Fruit fly (Drosophila melanogaster) whole organism, embryonic: ENCODE data around the gene CG14015.

ENCODE experiments used
- Awh ChIP-seq: fragments of 200-800 bp; sonication (Bioruptor generic); IDR thresholded peaks from 2 replicates; pipeline ENCODE4, ENCODE4 v1.3.6; 2022; ENCODE audit warnings: missing biosample characterization, missing genetic modification characterization
- CG10147 ChIP-seq: fragments of 200-800 bp; sonication (Bioruptor generic); optimal IDR thresholded peaks from 2 replicates; lab custom pipeline; 2019; ENCODE audit warnings: missing biosample characterization, mild to moderate bottlenecking, missing genetic modification characterization, moderate library complexity
- CG11560 ChIP-seq: fragments of 200-800 bp; sonication (Bioruptor generic); IDR thresholded peaks from 3 replicates; pipeline ENCODE4 v1.3.6; 2022; ENCODE audit warnings: missing biosample characterization, missing genetic modification characterization
- CG12236 ChIP-seq: fragments of 200-800 bp; sonication (Bioruptor generic); optimal IDR thresholded peaks from 2 replicates; lab custom pipeline; 2016; ENCODE audit warnings: missing biosample characterization, missing genetic modification characterization
- CG13424 ChIP-seq: fragments of 200-800 bp; sonication (Bioruptor generic); optimal IDR thresholded peaks from 2 replicates; lab custom pipeline; 2019; ENCODE audit warnings: missing biosample characterization, mild to moderate bottlenecking, missing genetic modification characterization, moderate library complexity
- CG15073 ChIP-seq: fragments of 200-800 bp; sonication (Bioruptor generic); optimal IDR thresholded peaks from 2 replicates; lab custom pipeline; 2016; ENCODE audit warnings: missing biosample characterization, missing genetic modification characterization
- CG15479 ChIP-seq: fragments of 200-800 bp; sonication (Bioruptor generic); optimal IDR thresholded peaks from 3 replicates; lab custom pipeline; 2019; ENCODE audit warnings: missing biosample characterization, mild to moderate bottlenecking, missing genetic modification characterization, moderate library complexity
- CG17802 ChIP-seq: fragments of 200-800 bp; sonication (Bioruptor generic); optimal IDR thresholded peaks from 2 replicates; lab custom pipeline; 2018; ENCODE audit warnings: missing biosample characterization, mild to moderate bottlenecking, missing genetic modification characterization, moderate library complexity
- CG2120 ChIP-seq: fragments of 200-800 bp; sonication (Bioruptor generic); optimal IDR thresholded peaks from 3 replicates; lab custom pipeline; 2016; ENCODE audit warnings: missing biosample characterization, missing genetic modification characterization
- CG2129 ChIP-seq: fragments of 200-800 bp; sonication (Bioruptor generic); IDR thresholded peaks from 2 replicates; pipeline ENCODE4 v1.3.6; 2022; ENCODE audit warnings: missing biosample characterization, missing genetic modification characterization; ENCODE audit not compliant: partially characterized antibody
- CG2678 ChIP-seq: fragments of 200-800 bp; sonication (Bioruptor generic); optimal IDR thresholded peaks from 3 replicates; lab custom pipeline; 2019; ENCODE audit warnings: missing biosample characterization, mild to moderate bottlenecking, missing genetic modification characterization, moderate library complexity
- CG31224 ChIP-seq: fragments of 200-800 bp; sonication (Bioruptor generic); IDR thresholded peaks from 2 replicates; pipeline ENCODE4 v1.3.6; 2022; ENCODE audit warnings: missing biosample characterization, missing genetic modification characterization
- CG32767 ChIP-seq: fragments of 200-800 bp; sonication (Bioruptor generic); IDR thresholded peaks from 2 replicates; pipeline ENCODE4 v1.3.6; 2022; ENCODE audit warnings: missing biosample characterization, missing genetic modification characterization
- CG6175 ChIP-seq: fragments of 200-800 bp; sonication (Bioruptor generic); IDR thresholded peaks from 3 replicates; pipeline ENCODE4 v1.3.6; 2022; ENCODE audit warnings: missing biosample characterization, missing genetic modification characterization
- CG6765 ChIP-seq: fragments of 200-800 bp; sonication (Bioruptor generic); optimal IDR thresholded peaks from 3 replicates; lab custom pipeline; 2017; ENCODE audit warnings: missing biosample characterization, mild to moderate bottlenecking, missing genetic modification characterization
- CG7372 ChIP-seq: fragments of 200-800 bp; sonication (Bioruptor generic); IDR thresholded peaks from 2 replicates; pipeline ENCODE4 v1.3.6; 2022; ENCODE audit warnings: missing biosample characterization, missing genetic modification characterization
- CG8478 ChIP-seq: fragments of >200 bp; optimal IDR thresholded peaks from 2 replicates; lab custom pipeline; 2018
- CG8765 ChIP-seq: fragments of 200-800 bp; sonication (Bioruptor generic); IDR thresholded peaks from 2 replicates; pipeline ENCODE4 v1.3.6; 2022; ENCODE audit warnings: missing biosample characterization, missing genetic modification characterization
- CG9932 ChIP-seq: fragments of 200-800 bp; sonication (Bioruptor generic); IDR thresholded peaks from 2 replicates; pipeline ENCODE4 v1.3.6; 2022; ENCODE audit warnings: missing biosample characterization, missing genetic modification characterization
- Chrac-16 ChIP-seq: fragments of 200-800 bp; sonication (Bioruptor generic); optimal IDR thresholded peaks from 3 replicates; lab custom pipeline; 2016; ENCODE audit warnings: missing biosample characterization, missing genetic modification characterization
- CoRest ChIP-seq: fragments of 200-800 bp; sonication (Bioruptor generic); optimal IDR thresholded peaks from 3 replicates; lab custom pipeline; 2018; ENCODE audit warnings: missing biosample characterization, mild to moderate bottlenecking, missing genetic modification characterization, moderate library complexity
- E2f1 ChIP-seq: fragments of 200-800 bp; sonication (Bioruptor generic); IDR thresholded peaks from 2 replicates; pipeline ENCODE4 v1.3.6; 2022; ENCODE audit warnings: missing biosample characterization, missing genetic modification characterization
- Hmx ChIP-seq: fragments of 200-800 bp; sonication (Bioruptor generic); optimal IDR thresholded peaks from 2 replicates; lab custom pipeline; 2016; ENCODE audit warnings: missing biosample characterization, missing genetic modification characterization
- MESR4 ChIP-seq: fragments of 200-800 bp; sonication (Bioruptor generic); optimal IDR thresholded peaks from 2 replicates; lab custom pipeline; 2018; ENCODE audit warnings: missing biosample characterization, mild to moderate bottlenecking, missing genetic modification characterization, moderate library complexity
- Mes4 ChIP-seq: fragments of 200-800 bp; sonication (Bioruptor generic); optimal IDR thresholded peaks from 2 replicates; lab custom pipeline; 2016; ENCODE audit warnings: missing biosample characterization, missing genetic modification characterization
- Nf-YA ChIP-seq: fragments of 200-800 bp; sonication (Bioruptor generic); IDR thresholded peaks from 2 replicates; pipeline ENCODE4 v1.3.6; 2022; ENCODE audit warnings: missing biosample characterization, missing genetic modification characterization
- Pdp1 ChIP-seq, 2 experiments: fragments of 200-800 bp; sonication (Bioruptor generic); optimal IDR thresholded peaks; 3 replicates each; lab custom pipeline; 2016; ENCODE audit warnings: missing biosample characterization in 2 of 2, missing genetic modification characterization in 2 of 2, mild to moderate bottlenecking in 1 of 2, moderate library complexity in 1 of 2
- croc ChIP-seq: fragments of 200-800 bp; sonication (Bioruptor generic); conservative IDR thresholded peaks from 3 replicates; pipeline ENCODE4 v1.3.6; 2022; ENCODE audit warnings: missing biosample characterization, missing genetic modification characterization
- dmrt99B ChIP-seq: fragments of 200-800 bp; sonication (Bioruptor generic); optimal IDR thresholded peaks from 2 replicates; lab custom pipeline; 2018; ENCODE audit warnings: missing biosample characterization, mild to moderate bottlenecking, missing genetic modification characterization, moderate library complexity
- eyg ChIP-seq: fragments of 200-800 bp; sonication (Bioruptor generic); optimal IDR thresholded peaks from 3 replicates; lab custom pipeline; 2016; ENCODE audit warnings: missing biosample characterization, missing genetic modification characterization
- fd96Cb ChIP-seq: fragments of 200-800 bp; sonication (Bioruptor generic); optimal IDR thresholded peaks from 2 replicates; lab custom pipeline; 2018; ENCODE audit warnings: missing biosample characterization, mild to moderate bottlenecking, missing genetic modification characterization, moderate library complexity
- gt ChIP-seq: fragments of 200-800 bp; sonication (Bioruptor generic); IDR thresholded peaks from 2 replicates; pipeline ENCODE4 v1.3.6; 2022; ENCODE audit warnings: missing biosample characterization, missing genetic modification characterization
- hkb ChIP-seq, 2 experiments: fragments of 200-800 bp in 1 of 2; fragments of >200 bp in 1 of 2; sonication (Bioruptor generic) in 1 of 2; IDR thresholded peaks in 1 of 2; optimal IDR thresholded peaks in 1 of 2; 2 replicates each; pipeline versions ENCODE4 v1.3.6 to Lab custom; 2017 to 2022; ENCODE audit warnings: missing biosample characterization in 1 of 2, missing genetic modification characterization in 1 of 2
- lola ChIP-seq, 3 experiments: fragments of >200 bp in 2 of 3; fragments of 200-800 bp in 1 of 3; sonication (Bioruptor generic) in 1 of 3; optimal IDR thresholded peaks; 2 replicates each; lab custom pipeline; 2017 to 2019; ENCODE audit warnings: missing biosample characterization in 3 of 3, missing genetic modification characterization in 3 of 3, mild to moderate bottlenecking in 1 of 3, moderate library complexity in 1 of 3
- nerfin-1 ChIP-seq: fragments of 200-800 bp; sonication (Bioruptor generic); optimal IDR thresholded peaks from 3 replicates; lab custom pipeline; 2019; ENCODE audit warnings: missing biosample characterization, mild to moderate bottlenecking, missing genetic modification characterization, moderate library complexity
- oc ChIP-seq: fragments of 200-800 bp; sonication (Bioruptor generic); optimal IDR thresholded peaks from 2 replicates; lab custom pipeline; 2018; ENCODE audit warnings: missing biosample characterization, mild to moderate bottlenecking, missing genetic modification characterization, moderate library complexity
- org-1 ChIP-seq: fragments of 200-800 bp; sonication (Bioruptor generic); optimal IDR thresholded peaks from 2 replicates; lab custom pipeline; 2017; ENCODE audit warnings: missing biosample characterization, missing genetic modification characterization
- pho ChIP-seq: fragments of 200-800 bp; sonication (Bioruptor generic); optimal IDR thresholded peaks from 2 replicates; lab custom pipeline; 2016; ENCODE audit warnings: missing biosample characterization, missing genetic modification characterization
- run ChIP-seq: fragments of 200-800 bp; sonication (Bioruptor generic); optimal IDR thresholded peaks from 3 replicates; lab custom pipeline; 2018; ENCODE audit warnings: missing biosample characterization, mild to moderate bottlenecking, missing genetic modification characterization
- schlank ChIP-seq: fragments of 200-800 bp; sonication (Bioruptor generic); optimal IDR thresholded peaks from 2 replicates; lab custom pipeline; 2018; ENCODE audit warnings: missing biosample characterization, mild to moderate bottlenecking, missing genetic modification characterization
- sisA ChIP-seq: fragments of 200-800 bp; sonication (Bioruptor generic); IDR thresholded peaks from 2 replicates; pipeline ENCODE4 v1.3.6; 2022; ENCODE audit warnings: missing biosample characterization, missing genetic modification characterization
- slou ChIP-seq: fragments of 200-800 bp; sonication (Bioruptor generic); optimal IDR thresholded peaks from 3 replicates; lab custom pipeline; 2016; ENCODE audit warnings: missing biosample characterization, missing genetic modification characterization
- sob ChIP-seq: fragments of 200-800 bp; sonication (Bioruptor generic); IDR thresholded peaks from 2 replicates; pipeline ENCODE4 v1.3.6; 2022; ENCODE audit warnings: missing biosample characterization, missing genetic modification characterization
- tll ChIP-seq, 2 experiments: fragments of 200-800 bp in 1 of 2; fragments of >200 bp in 1 of 2; sonication (Bioruptor generic) in 1 of 2; optimal IDR thresholded peaks; 2 replicates each; lab custom pipeline; 2017 to 2019; ENCODE audit warnings: missing biosample characterization in 2 of 2, missing genetic modification characterization in 2 of 2, mild to moderate bottlenecking in 1 of 2, moderate library complexity in 1 of 2
- trem ChIP-seq: fragments of 200-800 bp; optimal IDR thresholded peaks from 3 replicates; lab custom pipeline; 2019; ENCODE audit warnings: missing biosample characterization, mild to moderate bottlenecking, missing genetic modification characterization, moderate library complexity
- twi ChIP-seq: fragments of 200-800 bp; optimal IDR thresholded peaks from 2 replicates; lab custom pipeline; 2019; ENCODE audit warnings: missing biosample characterization, mild to moderate bottlenecking, missing genetic modification characterization, moderate library complexity
- unpg ChIP-seq: fragments of 200-800 bp; sonication (Bioruptor generic); optimal IDR thresholded peaks from 3 replicates; lab custom pipeline; 2018; ENCODE audit warnings: missing biosample characterization, mild to moderate bottlenecking, missing genetic modification characterization, moderate library complexity
- vfl ChIP-seq: fragments of 200-800 bp; sonication (Bioruptor generic); optimal IDR thresholded peaks from 2 replicates; lab custom pipeline; 2016; ENCODE audit warnings: missing biosample characterization, missing genetic modification characterization
- zfh1 ChIP-seq: fragments of 200-800 bp; sonication (Bioruptor generic); IDR thresholded peaks from 3 replicates; pipeline ENCODE4 v1.3.6; 2022; ENCODE audit warnings: missing biosample characterization, missing genetic modification characterization

The CG14015 gene

DNA sequence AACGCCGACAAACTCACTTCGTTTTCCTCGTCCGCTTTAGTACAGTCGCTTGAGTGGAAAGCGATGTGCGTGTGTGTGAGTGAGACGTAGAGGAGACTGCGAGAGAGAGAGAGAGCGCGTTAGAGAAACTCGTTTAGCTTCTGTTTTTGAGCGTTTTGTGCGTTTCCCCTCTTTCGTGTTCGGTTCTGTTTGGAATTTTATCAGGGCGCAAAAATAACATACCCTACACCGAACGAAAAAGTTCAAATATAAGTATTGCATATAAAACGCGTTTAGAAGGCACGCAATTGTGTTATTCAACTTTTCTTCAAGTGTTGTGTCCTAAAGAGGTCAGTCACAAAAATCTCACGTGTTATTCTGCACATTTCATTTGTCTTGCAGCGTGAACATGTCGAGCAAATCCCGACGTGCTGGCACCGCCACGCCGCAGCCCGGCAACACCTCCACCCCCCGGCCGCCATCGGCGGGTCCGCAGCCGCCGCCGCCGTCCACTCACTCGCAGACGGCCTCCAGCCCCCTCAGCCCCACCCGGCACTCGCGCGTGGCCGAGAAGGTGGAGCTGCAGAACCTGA, 4.0 kb upstream of the CG14015 start (continued):
- TF ChIP-seq nerfin-1 (peak; percentile 26), twi (no peak), E2f1 (no peak), pho (peak; percentile 38), CG15479 (GFP tag; lab: Kevin White, UChicago) (peak; percentile 9), CG12236 (no peak), org-1 (peak; percentile 30), vfl (GFP tag; lab: Kevin White, UChicago) (no peak), Nf-YA (GFP tag; lab: Robert Waterston, UW) (no peak), slou (no peak), MESR4 (peak; percentile 15), Awh (peak; percentile 59), CG7372 (peak; percentile 21; the same call in 1 of the 2 replicates), schlank (tag; lab: Kevin White, UChicago) (peak; percentile 14), hkb (optimal IDR thresholded peaks at IDR 0.05; lab: Kevin White, UChicago) (no peak), hkb (GFP tag; IDR thresholded peaks at IDR 0.05; lab: Robert Waterston, UW) (peak; percentile 80), sob (peak; percentile 66), CG32767 (GFP tag; lab: Robert Waterston, UW) (peak; percentile 58; the same call in 1 of the 2 replicates), Hmx (GFP tag; lab: Kevin White, UChicago) (no peak), dmrt99B (tag; lab: Kevin White, UChicago) (no peak), CG15073 (GFP tag; lab: Kevin White, UChicago) (no peak), CG17802 (no peak), CG13424 (tag; lab: Kevin White, UChicago) (peak; percentile 49), CG8765 (GFP tag; lab: Robert Waterston, UW) (no peak)

- TF ChIP-seq CG10147 (GFP tag; lab: Kevin White, UChicago), result no peak
- TF ChIP-seq sisA (GFP tag; lab: Robert Waterston, UW), result no peak
- TF ChIP-seq CG31224 (GFP tag; lab: Robert Waterston, UW), result no peak
- TF ChIP-seq Chrac-16 (GFP tag; lab: Kevin White, UChicago), result no peak
- TF ChIP-seq dmrt99B (tag; lab: Kevin White, UChicago), result no peak
- TF ChIP-seq CG9932 (GFP tag; lab: Robert Waterston, UW), result peak; percentile 35; the same call in 1 of the 2 replicates
- TF ChIP-seq CG2120, result peak; percentile 29
- TF ChIP-seq CG2678 (tag; lab: Kevin White, UChicago), result no peak
- peak; percentile 39; the same call in 1 of the 3 replicates for TF ChIP-seq CG11560 (tag; lab: Robert Waterston, UW)
- no peak for TF ChIP-seq CG6175 (GFP tag; lab: Robert Waterston, UW)
- TF ChIP-seq croc (GFP tag; lab: Robert Waterston, UW), result no peak
- no peak for TF ChIP-seq CG8478 (lab: Kevin White, UChicago)
- TF ChIP-seq trem (tag; lab: Kevin White, UChicago), result peak; percentile 81
- TF ChIP-seq eyg (GFP tag; lab: Kevin White, UChicago), result no peak
- TF ChIP-seq Pdp1 (GFP tag; optimal IDR thresholded peaks at IDR 0.05; lab: Kevin White, UChicago), result peak; percentile 5 to 7
- TF ChIP-seq Mes4 (GFP tag; lab: Kevin White, UChicago), result no peak
- TF ChIP-seq oc (tag; lab: Kevin White, UChicago), result no peak
- TF ChIP-seq tll (GFP tag; optimal IDR thresholded peaks at IDR 0.05; lab: Kevin White, UChicago), result no peak
- no peak for TF ChIP-seq gt (GFP tag; lab: Robert Waterston, UW)
- TF ChIP-seq zfh1, result no peak
- TF ChIP-seq CoRest, result peak; percentile 3
- TF ChIP-seq nerfin-1, result no peak
- no peak for TF ChIP-seq run (tag; lab: Kevin White, UChicago)
- TF ChIP-seq lola (GFP tag; optimal IDR thresholded peaks at IDR 0.05; lab: Kevin White, UChicago), result peak in 1 of 3 experiments; percentile 24
- TF ChIP-seq CG2129 (GFP tag; lab: Robert Waterston, UW), result peak; percentile 87
- TF ChIP-seq CG6765 (GFP tag; lab: Kevin White, UChicago), result no peak
- no peak for TF ChIP-seq unpg (GFP tag; lab: Kevin White, UChicago)
- TF ChIP-seq fd96Cb (tag; lab: Kevin White, UChicago), result no peak
Observed at dm6 chr2L:5541935-5542685, 3.1 kb upstream of the CG14015 start, which contains the start of the genes Hel25E and Lam. Gene Hel25E, minus strand, starts transcription at chr2L:5542314. Gene Lam, plus strand, starts transcription at chr2L:5542480.
